Fruit fly (Drosophila melanogaster) whole organism, embryonic: Measurements from ENCODE around the gene CG14232.

Experiments
- Atf6 ChIP-seq: fragments of 200-800 bp; sonication (Bioruptor generic); IDR thresholded peaks from 2 replicates; pipeline ENCODE4 v1.3.6; 2022; ENCODE audit warnings: missing biosample characterization, missing genetic modification characterization
- BEAF-32 ChIP-seq: fragments of 200-800 bp; sonication (Bioruptor generic); optimal IDR thresholded peaks from 3 replicates; lab custom pipeline; 2017; ENCODE audit warnings: missing biosample characterization, missing genetic modification characterization, mild to moderate bottlenecking, moderate library complexity, missing genetic modification reagents
- Bteb2 ChIP-seq: fragments of 200-800 bp; sonication (Bioruptor generic); optimal IDR thresholded peaks from 2 replicates; lab custom pipeline; 2016; ENCODE audit warnings: missing biosample characterization, missing genetic modification characterization
- CG10274 ChIP-seq: fragments of 200-800 bp; sonication (Bioruptor generic); optimal IDR thresholded peaks from 3 replicates; lab custom pipeline; 2017; ENCODE audit warnings: missing biosample characterization, mild to moderate bottlenecking, missing genetic modification characterization
- CG10366 ChIP-seq: fragments of 200-800 bp; sonication (Bioruptor generic); IDR thresholded peaks from 2 replicates; pipeline ENCODE4 v1.3.6; 2022; ENCODE audit warnings: missing biosample characterization, missing genetic modification characterization
- CG10654 ChIP-seq: fragments of 200-800 bp; sonication (Bioruptor generic); optimal IDR thresholded peaks from 2 replicates; lab custom pipeline; 2016; ENCODE audit warnings: missing biosample characterization, missing genetic modification characterization
- CG12236 ChIP-seq: fragments of 200-800 bp; sonication (Bioruptor generic); optimal IDR thresholded peaks from 2 replicates; lab custom pipeline; 2016; ENCODE audit warnings: missing biosample characterization, missing genetic modification characterization
- CG13424 ChIP-seq: fragments of 200-800 bp; sonication (Bioruptor generic); optimal IDR thresholded peaks from 2 replicates; lab custom pipeline; 2019; ENCODE audit warnings: missing biosample characterization, mild to moderate bottlenecking, missing genetic modification characterization, moderate library complexity
- CG13775 ChIP-seq: fragments of 200-800 bp; sonication (Bioruptor generic); optimal IDR thresholded peaks from 3 replicates; lab custom pipeline; 2017; ENCODE audit warnings: missing biosample characterization, mild to moderate bottlenecking, missing genetic modification characterization
- CG14441 ChIP-seq: fragments of 200-800 bp; sonication (Bioruptor generic); IDR thresholded peaks from 2 replicates; pipeline ENCODE4 v1.3.6; 2022; ENCODE audit warnings: missing biosample characterization, missing genetic modification characterization
- CG1602 ChIP-seq: fragments of 200-800 bp; sonication (Bioruptor generic); optimal IDR thresholded peaks from 3 replicates; lab custom pipeline; 2016; ENCODE audit warnings: missing biosample characterization, missing genetic modification characterization
- CG1792 ChIP-seq: fragments of 200-800 bp; sonication (Bioruptor generic); optimal IDR thresholded peaks from 2 replicates; lab custom pipeline; 2016; ENCODE audit warnings: missing biosample characterization, missing genetic modification characterization
- CG3407 ChIP-seq: fragments of 200-800 bp; sonication (Bioruptor generic); optimal IDR thresholded peaks from 2 replicates; lab custom pipeline; 2018; ENCODE audit warnings: missing biosample characterization, mild to moderate bottlenecking, missing genetic modification characterization
- CG4424 ChIP-seq: fragments of 200-800 bp; sonication (Bioruptor generic); optimal IDR thresholded peaks from 3 replicates; lab custom pipeline; 2016; ENCODE audit warnings: missing biosample characterization, missing genetic modification characterization
- CG4730 ChIP-seq: fragments of 200-800 bp; sonication (Bioruptor generic); IDR thresholded peaks from 2 replicates; pipeline ENCODE4 v1.3.6; 2022; ENCODE audit warnings: missing biosample characterization, missing genetic modification characterization
- CG4820 ChIP-seq: fragments of 200-800 bp; sonication (Bioruptor generic); optimal IDR thresholded peaks from 3 replicates; lab custom pipeline; 2016; ENCODE audit warnings: missing biosample characterization, missing genetic modification characterization
- CG6813 ChIP-seq: fragments of 200-800 bp; sonication (Bioruptor generic); optimal IDR thresholded peaks from 2 replicates; lab custom pipeline; 2017; ENCODE audit warnings: missing biosample characterization, missing genetic modification characterization, mild to moderate bottlenecking, moderate library complexity, missing genetic modification reagents
- CG7839 ChIP-seq: fragments of 200-800 bp; sonication (Bioruptor generic); optimal IDR thresholded peaks from 3 replicates; lab custom pipeline; 2018; ENCODE audit warnings: missing biosample characterization, mild to moderate bottlenecking, missing genetic modification characterization, moderate library complexity
- CG8290 ChIP-seq, 3 experiments: fragments of 200-800 bp; sonication (Bioruptor generic); optimal IDR thresholded peaks; 2 replicates each; lab custom pipeline; 2016 to 2019; ENCODE audit warnings: missing biosample characterization in 3 of 3, missing genetic modification characterization in 3 of 3, mild to moderate bottlenecking in 2 of 3, moderate library complexity in 1 of 3
- CG9727 ChIP-seq: fragments of 200-800 bp; sonication (Bioruptor generic); optimal IDR thresholded peaks from 3 replicates; lab custom pipeline; 2017; ENCODE audit warnings: missing biosample characterization, mild to moderate bottlenecking, missing genetic modification characterization
- CHES-1-like ChIP-seq: fragments of 200-800 bp; sonication (Bioruptor generic); optimal IDR thresholded peaks from 2 replicates; lab custom pipeline; 2016; ENCODE audit warnings: missing biosample characterization, missing genetic modification characterization
- D19B ChIP-seq: fragments of 200-800 bp; sonication (Bioruptor generic); optimal IDR thresholded peaks from 2 replicates; lab custom pipeline; 2017; ENCODE audit warnings: missing biosample characterization, mild to moderate bottlenecking, missing genetic modification characterization
- Dek ChIP-seq: fragments of 200-800 bp; sonication (Bioruptor generic); optimal IDR thresholded peaks from 3 replicates; lab custom pipeline; 2019; ENCODE audit warnings: missing biosample characterization, mild to moderate bottlenecking, missing genetic modification characterization, moderate library complexity
- Elba2 ChIP-seq: fragments of 200-800 bp; sonication (Bioruptor generic); optimal IDR thresholded peaks from 3 replicates; lab custom pipeline; 2016; ENCODE audit warnings: missing biosample characterization, missing genetic modification characterization
- Hand ChIP-seq: fragments of 200-800 bp; sonication (Bioruptor generic); optimal IDR thresholded peaks from 2 replicates; lab custom pipeline; 2017; ENCODE audit warnings: mild to moderate bottlenecking, missing biosample characterization, missing genetic modification reagents, missing genetic modification characterization
- Hr51 ChIP-seq, 2 experiments: fragments of 200-800 bp; sonication (Bioruptor generic); optimal IDR thresholded peaks; 2 replicates in 1 of 2; 3 replicates in 1 of 2; lab custom pipeline; 2016 to 2018; ENCODE audit warnings: missing biosample characterization in 2 of 2, missing genetic modification characterization in 2 of 2, mild to moderate bottlenecking in 1 of 2, moderate library complexity in 1 of 2
- Hsf ChIP-seq: fragments of 200-800 bp; sonication (Bioruptor generic); optimal IDR thresholded peaks from 3 replicates; lab custom pipeline; 2016; ENCODE audit warnings: missing biosample characterization, missing genetic modification characterization
- MTF-1 ChIP-seq: fragments of 200-800 bp; sonication (Bioruptor generic); optimal IDR thresholded peaks from 2 replicates; lab custom pipeline; 2018; ENCODE audit warnings: missing biosample characterization, mild to moderate bottlenecking, missing genetic modification characterization, borderline replicate concordance
- PHDP ChIP-seq: fragments of 200-800 bp; sonication (Bioruptor generic); optimal IDR thresholded peaks from 3 replicates; lab custom pipeline; 2018; ENCODE audit warnings: missing biosample characterization, mild to moderate bottlenecking, missing genetic modification characterization, moderate library complexity
- YL-1 ChIP-seq: fragments of 200-800 bp; sonication (Bioruptor generic); optimal IDR thresholded peaks from 3 replicates; lab custom pipeline; 2017; ENCODE audit warnings: missing biosample characterization, mild to moderate bottlenecking, missing genetic modification characterization
- ash1 ChIP-seq: fragments of 200-800 bp; sonication (Bioruptor generic); optimal IDR thresholded peaks from 2 replicates; lab custom pipeline; 2018; ENCODE audit warnings: missing biosample characterization, mild to moderate bottlenecking, missing genetic modification characterization
- bbx ChIP-seq: fragments of 200-800 bp; sonication (Bioruptor generic); IDR thresholded peaks from 2 replicates; pipeline ENCODE4 v1.3.6; 2022; ENCODE audit warnings: missing biosample characterization, missing genetic modification characterization; ENCODE audit not compliant: partially characterized antibody
- chinmo ChIP-seq: fragments of 200-800 bp; sonication (Bioruptor generic); IDR thresholded peaks from 4 replicates; pipeline ENCODE4 v1.3.6; 2022; ENCODE audit warnings: missing biosample characterization, missing genetic modification characterization; ENCODE audit not compliant: partially characterized antibody
- dati ChIP-seq: fragments of 200-800 bp; sonication (Bioruptor generic); IDR thresholded peaks from 2 replicates; pipeline ENCODE4 v1.3.6; 2022; ENCODE audit warnings: missing biosample characterization, missing genetic modification characterization
- esg ChIP-seq: fragments of 200-800 bp; sonication (Bioruptor generic); conservative IDR thresholded peaks from 2 replicates; pipeline ENCODE4 v1.3.6; 2022; ENCODE audit warnings: missing biosample characterization, missing genetic modification characterization
- fd96Cb ChIP-seq: fragments of 200-800 bp; sonication (Bioruptor generic); optimal IDR thresholded peaks from 2 replicates; lab custom pipeline; 2018; ENCODE audit warnings: missing biosample characterization, mild to moderate bottlenecking, missing genetic modification characterization, moderate library complexity
- gce ChIP-seq: fragments of 200-800 bp; sonication (Bioruptor generic); IDR thresholded peaks from 3 replicates; pipeline ENCODE4 v1.3.6; 2022; ENCODE audit warnings: missing biosample characterization, missing genetic modification characterization
- hbn ChIP-seq: fragments of 200-800 bp; sonication (Bioruptor generic); IDR thresholded peaks from 2 replicates; pipeline ENCODE4 v1.3.6; 2022; ENCODE audit warnings: missing biosample characterization, missing genetic modification characterization; ENCODE audit not compliant: partially characterized antibody
- jumu ChIP-seq: fragments of 200-800 bp; sonication (Bioruptor generic); optimal IDR thresholded peaks from 3 replicates; lab custom pipeline; 2016; ENCODE audit warnings: missing biosample characterization, missing genetic modification characterization
- kah ChIP-seq: fragments of 200-800 bp; sonication (Bioruptor generic); optimal IDR thresholded peaks from 2 replicates; lab custom pipeline; 2018; ENCODE audit warnings: missing biosample characterization, mild to moderate bottlenecking, missing genetic modification characterization
- nerfin-2 ChIP-seq: fragments of 200-800 bp; sonication (Bioruptor generic); IDR thresholded peaks from 2 replicates; pipeline ENCODE4 v1.3.6; 2022; ENCODE audit warnings: missing biosample characterization, missing genetic modification characterization; ENCODE audit not compliant: partially characterized antibody
- pho ChIP-seq: fragments of 200-800 bp; sonication (Bioruptor generic); optimal IDR thresholded peaks from 2 replicates; lab custom pipeline; 2016; ENCODE audit warnings: missing biosample characterization, missing genetic modification characterization
- prd ChIP-seq, 3 experiments: fragments of >200 bp in 2 of 3; fragments of 200-800 bp in 1 of 3; sonication (Bioruptor generic) in 1 of 3; optimal IDR thresholded peaks in 2 of 3; IDR thresholded peaks in 1 of 3; 2 replicates in 2 of 3; 3 replicates in 1 of 3; pipeline versions ENCODE4 v1.3.6 to Lab custom; 2017 to 2022; ENCODE audit warnings: missing biosample characterization in 1 of 3, missing genetic modification characterization in 1 of 3
- sisA ChIP-seq: fragments of 200-800 bp; sonication (Bioruptor generic); IDR thresholded peaks from 2 replicates; pipeline ENCODE4 v1.3.6; 2022; ENCODE audit warnings: missing biosample characterization, missing genetic modification characterization
- sob ChIP-seq: fragments of 200-800 bp; sonication (Bioruptor generic); IDR thresholded peaks from 2 replicates; pipeline ENCODE4 v1.3.6; 2022; ENCODE audit warnings: missing biosample characterization, missing genetic modification characterization
- tna ChIP-seq: fragments of 200-800 bp; sonication (Bioruptor generic); IDR thresholded peaks from 2 replicates; pipeline ENCODE4 v1.3.6; 2022; ENCODE audit warnings: missing biosample characterization, missing genetic modification characterization; ENCODE audit not compliant: partially characterized antibody
- trem ChIP-seq: fragments of 200-800 bp; optimal IDR thresholded peaks from 3 replicates; lab custom pipeline; 2019; ENCODE audit warnings: missing biosample characterization, mild to moderate bottlenecking, missing genetic modification characterization, moderate library complexity
- wek ChIP-seq: fragments of 200-800 bp; sonication (Bioruptor generic); optimal IDR thresholded peaks from 3 replicates; lab custom pipeline; 2018; ENCODE audit warnings: missing biosample characterization, mild to moderate bottlenecking, missing genetic modification characterization, moderate library complexity
- z ChIP-seq: fragments of 200-800 bp; sonication (Bioruptor generic); IDR thresholded peaks from 3 replicates; pipeline ENCODE4 v1.3.6; 2022; ENCODE audit warnings: missing biosample characterization, missing genetic modification characterization

CG14232 gene

dm6 chrX:19668405-19668804, 35.7 kb downstream of the CG14232 start (continued):
- peak; percentile 97 for TF ChIP-seq Hsf (GFP tag; lab: Kevin White, UChicago)
- peak; percentile 69 for TF ChIP-seq Elba2
- peak; percentile 95 for TF ChIP-seq Bteb2
- TF ChIP-seq CG4820 = peak; percentile 95
- TF ChIP-seq Hr51 (GFP tag; optimal IDR thresholded peaks at IDR 0.05; lab: Kevin White, UChicago) = peak; percentile 93 to 96
- TF ChIP-seq dati (GFP tag; lab: Robert Waterston, UW) = peak; percentile 79
- peak; percentile 95 for TF ChIP-seq sob (GFP tag; lab: Robert Waterston, UW)
- no peak for TF ChIP-seq bbx
- peak; percentile 80 for TF ChIP-seq trem (tag; lab: Kevin White, UChicago)
- TF ChIP-seq gce = peak; percentile 89
- TF ChIP-seq CG7839 = peak; percentile 98
- TF ChIP-seq CG13424 (tag; lab: Kevin White, UChicago) = peak; percentile 93
- peak; percentile 98 for TF ChIP-seq CHES-1-like (GFP tag; lab: Kevin White, UChicago)
- peak; percentile 86 for TF ChIP-seq CG10274 (GFP tag; lab: Kevin White, UChicago)
- peak; percentile 96 for TF ChIP-seq CG1602 (GFP tag; lab: Kevin White, UChicago)
- TF ChIP-seq hbn = no peak
- peak; percentile 90 for TF ChIP-seq wek (GFP tag; lab: Kevin White, UChicago)
- TF ChIP-seq jumu (GFP tag; lab: Kevin White, UChicago) = peak; percentile 98
- TF ChIP-seq z = 0 out of 3 replicates have a peak, but pooled peaks have one; percentile 38
- TF ChIP-seq CG12236 (GFP tag; lab: Kevin White, UChicago) = peak; percentile 96
- TF ChIP-seq fd96Cb = peak; percentile 93
- peak; percentile 95 for TF ChIP-seq CG9727 (GFP tag; lab: Kevin White, UChicago)
- TF ChIP-seq kah (GFP tag; lab: Kevin White, UChicago) = peak; percentile 78
- peak; percentile 96 for TF ChIP-seq pho (GFP tag; lab: Kevin White, UChicago)
- peak; percentile 97 for TF ChIP-seq CG8290 (GFP tag; optimal IDR thresholded peaks at IDR 0.05; lab: Kevin White, UChicago)
- peak; percentile 92 to 98 for TF ChIP-seq CG8290 (tag; optimal IDR thresholded peaks at IDR 0.05; lab: Kevin White, UChicago)
- peak; percentile 42 for TF ChIP-seq ash1 (GFP tag; lab: Kevin White, UChicago)
- TF ChIP-seq tna = no peak
- TF ChIP-seq CG6813 (GFP tag; lab: Kevin White, UChicago) = peak; percentile 92
- TF ChIP-seq esg (GFP tag; lab: Robert Waterston, UW) = peak; percentile 94
- peak; percentile 91 for TF ChIP-seq MTF-1
- TF ChIP-seq YL-1 (GFP tag; lab: Kevin White, UChicago) = peak; percentile 90
- peak; percentile 95 for TF ChIP-seq PHDP
- peak; percentile 93 for TF ChIP-seq CG13775 (GFP tag; lab: Kevin White, UChicago)
- TF ChIP-seq CG4424 (GFP tag; lab: Kevin White, UChicago) = peak; percentile 94
- peak; percentile 94 for TF ChIP-seq Atf6
- peak; percentile 18 for TF ChIP-seq BEAF-32 (GFP tag; lab: Kevin White, UChicago)
- TF ChIP-seq sisA (GFP tag; lab: Robert Waterston, UW) = peak; percentile 95
- TF ChIP-seq CG4730 (GFP tag; lab: Robert Waterston, UW) = peak; percentile 90
- peak; percentile 92 for TF ChIP-seq CG14441 (GFP tag; lab: Robert Waterston, UW)
- peak; percentile 94 for TF ChIP-seq Dek (tag; lab: Kevin White, UChicago)
- TF ChIP-seq CG3407 (GFP tag; lab: Kevin White, UChicago) = peak; percentile 95
- TF ChIP-seq chinmo (GFP tag; lab: Robert Waterston, UW) = no peak
- peak; percentile 88 for TF ChIP-seq Hand (GFP tag; lab: Kevin White, UChicago)
- TF ChIP-seq prd (optimal IDR thresholded peaks at IDR 0.05; lab: Kevin White, UChicago) = no peak
- TF ChIP-seq prd (GFP tag; IDR thresholded peaks at IDR 0.05; lab: Robert Waterston, UW) = peak; percentile 95
- peak; percentile 97 for TF ChIP-seq CG10366
- TF ChIP-seq nerfin-2 (GFP tag; lab: Robert Waterston, UW) = no peak
- TF ChIP-seq D19B (GFP tag; lab: Kevin White, UChicago) = peak; percentile 67
- TF ChIP-seq CG1792 (GFP tag; lab: Kevin White, UChicago) = peak; percentile 95
- peak; percentile 88 for TF ChIP-seq CG10654 (GFP tag; lab: Kevin White, UChicago)
